Worm (Caenorhabditis elegans): ENCODE results near the gene csp-1.

- TF ChIP-seq nhr-12 (tag; optimal IDR thresholded peaks at IDR 0.05) (no peak), nhr-25 (tag; optimal IDR thresholded peaks at IDR 0.05) (no peak), nhr-237 (tag; optimal IDR thresholded peaks at IDR 0.05) (no peak), blmp-1 (tag; optimal IDR thresholded peaks at IDR 0.05; ENCODE audit: insufficient read depth) (no peak)
Measured at ce11 chrII:13575018-13575948, 25.7 kb upstream of the csp-1 start, which contains the start of the genes mrpl-37 and lin-38.

Data from whole organism, L2 larva.